1 fruit fly cellular context compared by ENCODE assay signal in genomic region chr3L:18789203-18790018, dm6.
A peak's percentile ranks its signal among the peaks of the same experiment; 100 is the strongest.
TF ChIP-seq lines count a peak whose summit lies in the region.

No protein-coding gene starts in this region.

TF ChIP-seq in whole organism, embryonic, 481 proteins besides CTCF, POLR2A, EP300 and RAD21 (continued from another document):
- peak; percentile 62 for TF ChIP-seq CG12659 (GFP tag; optimal IDR thresholded peaks at IDR 0.05; lab: Kevin White, UChicago)
- peak; percentile 57 for TF ChIP-seq Sox100B (GFP tag; optimal IDR thresholded peaks at IDR 0.05; lab: Kevin White, UChicago)
- TF ChIP-seq dimm (GFP tag; IDR thresholded peaks at IDR 0.05; lab: Robert Waterston, UW) = no peak
- TF ChIP-seq CG15073 (GFP tag; optimal IDR thresholded peaks at IDR 0.05; lab: Kevin White, UChicago) = no peak
- TF ChIP-seq tio (GFP tag; optimal IDR thresholded peaks at IDR 0.05; lab: Kevin White, UChicago) = no peak
- TF ChIP-seq CG7745 (tag; optimal IDR thresholded peaks at IDR 0.05; lab: Kevin White, UChicago) = no peak
- no peak for TF ChIP-seq CG14860 (GFP tag; IDR thresholded peaks at IDR 0.05; lab: Robert Waterston, UW; ENCODE audit: partially characterized antibody)
- TF ChIP-seq Dp (GFP tag; optimal IDR thresholded peaks at IDR 0.05; lab: Kevin White, UChicago) = no peak
- TF ChIP-seq Drgx (GFP tag; IDR thresholded peaks at IDR 0.05; lab: Robert Waterston, UW) = peak; percentile 41; the same call in 1 of the 2 replicates
- TF ChIP-seq hkb (optimal IDR thresholded peaks at IDR 0.05; lab: Kevin White, UChicago) = no peak
- TF ChIP-seq hkb (GFP tag; IDR thresholded peaks at IDR 0.05; lab: Robert Waterston, UW) = peak; percentile 51
- peak; percentile 43 for TF ChIP-seq cg (GFP tag; optimal IDR thresholded peaks at IDR 0.05; lab: Kevin White, UChicago)
- no peak for TF ChIP-seq CG6254 (GFP tag; optimal IDR thresholded peaks at IDR 0.05; lab: Kevin White, UChicago)
- peak; percentile 31 for TF ChIP-seq CG12219 (GFP tag; optimal IDR thresholded peaks at IDR 0.05; lab: Kevin White, UChicago)
- TF ChIP-seq CG4707 (GFP tag; optimal IDR thresholded peaks at IDR 0.05; lab: Kevin White, UChicago) = peak; percentile 27
- TF ChIP-seq ATbp (GFP tag; optimal IDR thresholded peaks at IDR 0.05; lab: Kevin White, UChicago) = peak; percentile 77
- TF ChIP-seq Optix (GFP tag; IDR thresholded peaks at IDR 0.05; lab: Robert Waterston, UW) = 0 out of 3 replicates have a peak, but pooled peaks have one; percentile 40
- TF ChIP-seq Deaf1 (tag; optimal IDR thresholded peaks at IDR 0.05; lab: Kevin White, UChicago) = peak; percentile 99
- peak; percentile 40 for TF ChIP-seq Xrp1 (GFP tag; IDR thresholded peaks at IDR 0.05; lab: Robert Waterston, UW)
- no peak for TF ChIP-seq luna (GFP tag; optimal IDR thresholded peaks at IDR 0.05; lab: Kevin White, UChicago)
- no peak for TF ChIP-seq Trl (optimal IDR thresholded peaks at IDR 0.05; lab: Kevin White, UChicago)
- TF ChIP-seq Trl (GFP tag; optimal IDR thresholded peaks at IDR 0.05; lab: Kevin White, UChicago) = peak; percentile 41
- peak; percentile 82 for TF ChIP-seq kni (GFP tag; optimal IDR thresholded peaks at IDR 0.05; lab: Kevin White, UChicago)
- TF ChIP-seq CG10147 (GFP tag; optimal IDR thresholded peaks at IDR 0.05; lab: Kevin White, UChicago) = peak; percentile 57
- no peak for TF ChIP-seq en (GFP tag; optimal IDR thresholded peaks at IDR 0.05; lab: Kevin White, UChicago)
- peak; percentile 51 for TF ChIP-seq CG11504 (tag; optimal IDR thresholded peaks at IDR 0.05; lab: Kevin White, UChicago)
- peak; percentile 63 for TF ChIP-seq CG6683 (GFP tag; optimal IDR thresholded peaks at IDR 0.05; lab: Kevin White, UChicago)
- peak; percentile 41; the same call in 1 of the 2 replicates for TF ChIP-seq CG43689 (GFP tag; IDR thresholded peaks at IDR 0.05; lab: Robert Waterston, UW)
- no peak for TF ChIP-seq Camta (GFP tag; optimal IDR thresholded peaks at IDR 0.05; lab: Kevin White, UChicago)
- 0 out of 2 replicates have a peak, but pooled peaks have one; percentile 30 for TF ChIP-seq CG4360 (GFP tag; IDR thresholded peaks at IDR 0.05; lab: Robert Waterston, UW)
- TF ChIP-seq CG42726 (GFP tag; IDR thresholded peaks at IDR 0.05; lab: Robert Waterston, UW; ENCODE audit: partially characterized antibody) = no peak
- TF ChIP-seq grn (GFP tag; optimal IDR thresholded peaks at IDR 0.05; lab: Kevin White, UChicago) = peak; percentile 93
- TF ChIP-seq Ada2b (GFP tag; IDR thresholded peaks at IDR 0.05; lab: Robert Waterston, UW) = peak; percentile 16; the same call in 1 of the 2 replicates
- no peak for TF ChIP-seq vnd (GFP tag; IDR thresholded peaks at IDR 0.05; lab: Robert Waterston, UW; ENCODE audit: partially characterized antibody)
- TF ChIP-seq gsb-n (tag; optimal IDR thresholded peaks at IDR 0.05; lab: Kevin White, UChicago) = peak; percentile 7
- peak; percentile 64 for TF ChIP-seq Blimp-1 (GFP tag; optimal IDR thresholded peaks at IDR 0.05; lab: Kevin White, UChicago)
- peak in 1 of 2 experiments; percentile 31 for TF ChIP-seq insv (GFP tag; optimal IDR thresholded peaks at IDR 0.05; lab: Kevin White, UChicago)
- TF ChIP-seq Max (GFP tag; optimal IDR thresholded peaks at IDR 0.05; lab: Kevin White, UChicago) = peak; percentile 46
- TF ChIP-seq CG30403 (GFP tag; optimal IDR thresholded peaks at IDR 0.05; lab: Kevin White, UChicago) = peak; percentile 22
- peak; percentile 98 for TF ChIP-seq abd-A (tag; optimal IDR thresholded peaks at IDR 0.05; lab: Kevin White, UChicago)
- TF ChIP-seq otp (GFP tag; IDR thresholded peaks at IDR 0.05; lab: Robert Waterston, UW) = peak; percentile 85
- peak; percentile 43 for TF ChIP-seq CG15269 (tag; optimal IDR thresholded peaks at IDR 0.05; lab: Kevin White, UChicago)
- TF ChIP-seq ken (GFP tag; IDR thresholded peaks at IDR 0.05; lab: Robert Waterston, UW) = 0 out of 3 replicates have a peak, but pooled peaks have one; percentile 24
- TF ChIP-seq bsh (GFP tag; optimal IDR thresholded peaks at IDR 0.05; lab: Kevin White, UChicago) = peak in 1 of 2 experiments; percentile 5
- TF ChIP-seq twi (tag; optimal IDR thresholded peaks at IDR 0.05; lab: Kevin White, UChicago) = no peak
- peak; percentile 51; the same call in 1 of the 2 replicates for TF ChIP-seq CG14441 (GFP tag; IDR thresholded peaks at IDR 0.05; lab: Robert Waterston, UW)
- 0 out of 2 replicates have a peak, but pooled peaks have one; percentile 39 for TF ChIP-seq Ptx1 (GFP tag; IDR thresholded peaks at IDR 0.05; lab: Robert Waterston, UW)
- peak; percentile 100 for TF ChIP-seq chinmo (GFP tag; IDR thresholded peaks at IDR 0.05; lab: Robert Waterston, UW; ENCODE audit: partially characterized antibody)
- TF ChIP-seq CG8924 (tag; optimal IDR thresholded peaks at IDR 0.05; lab: Kevin White, UChicago) = peak; percentile 10
- TF ChIP-seq MESR4 (GFP tag; optimal IDR thresholded peaks at IDR 0.05; lab: Kevin White, UChicago) = no peak
- peak; percentile 97 for TF ChIP-seq Hr3 (GFP tag; optimal IDR thresholded peaks at IDR 0.05; lab: Kevin White, UChicago)
- no peak for TF ChIP-seq lola (GFP tag; optimal IDR thresholded peaks at IDR 0.05; lab: Kevin White, UChicago)
- peak; percentile 20 for TF ChIP-seq CG33213 (GFP tag; optimal IDR thresholded peaks at IDR 0.05; lab: Kevin White, UChicago)
- TF ChIP-seq CG7372 (GFP tag; IDR thresholded peaks at IDR 0.05; lab: Robert Waterston, UW) = no peak
- no peak for TF ChIP-seq D19B (GFP tag; optimal IDR thresholded peaks at IDR 0.05; lab: Kevin White, UChicago)
- TF ChIP-seq tup (GFP tag; optimal IDR thresholded peaks at IDR 0.05; lab: Kevin White, UChicago) = no peak
- peak; percentile 87 for TF ChIP-seq Fer1 (GFP tag; optimal IDR thresholded peaks at IDR 0.05; lab: Kevin White, UChicago)
- TF ChIP-seq Doc2 (GFP tag; IDR thresholded peaks at IDR 0.05; lab: Robert Waterston, UW) = no peak
- TF ChIP-seq Bteb2 (GFP tag; optimal IDR thresholded peaks at IDR 0.05; lab: Kevin White, UChicago) = peak; percentile 36
- peak; percentile 60 for TF ChIP-seq Nf-YA (GFP tag; IDR thresholded peaks at IDR 0.05; lab: Robert Waterston, UW)
- peak; percentile 3 for TF ChIP-seq mam (GFP tag; optimal IDR thresholded peaks at IDR 0.05; lab: Kevin White, UChicago)
- peak; percentile 65 for TF ChIP-seq Oli (tag; optimal IDR thresholded peaks at IDR 0.05; lab: Kevin White, UChicago)
- no peak for TF ChIP-seq Antp (GFP tag; optimal IDR thresholded peaks at IDR 0.05; lab: Kevin White, UChicago)
- no peak for TF ChIP-seq sens-2 (GFP tag; IDR thresholded peaks at IDR 0.05; lab: Robert Waterston, UW)
- peak; percentile 24 for TF ChIP-seq Myb (GFP tag; optimal IDR thresholded peaks at IDR 0.05; lab: Kevin White, UChicago)
- no peak for TF ChIP-seq CG4617 (GFP tag; optimal IDR thresholded peaks at IDR 0.05; lab: Kevin White, UChicago; ENCODE audit: borderline replicate concordance)
- peak; percentile 17 for TF ChIP-seq grau (tag; optimal IDR thresholded peaks at IDR 0.05; lab: Kevin White, UChicago)
